Worm (Caenorhabditis elegans) whole organism, late embryonic: ENCODE data around the gene lgc-38.

Experiments
- ahr-1 ChIP-seq: sonication (generic microtip); optimal IDR thresholded peaks from 2 replicates; lab custom pipeline; 2016; ENCODE audit warnings: missing genetic modification characterization, missing compliant biosample characterization
- dmd-4 ChIP-seq: sonication (generic microtip); optimal IDR thresholded peaks from 2 replicates; lab custom pipeline; 2016; ENCODE audit warnings: borderline replicate concordance, missing genetic modification characterization, missing compliant biosample characterization
- gmeb-2 ChIP-seq: sonication (generic microtip); optimal IDR thresholded peaks from 2 replicates; lab custom pipeline; 2016; ENCODE audit warnings: missing genetic modification characterization, inconsistent platforms, missing compliant biosample characterization
- nfya-1 ChIP-seq: sonication (generic microtip); optimal IDR thresholded peaks from 2 replicates; lab custom pipeline; 2017; ENCODE audit warnings: missing genetic modification characterization, mild to moderate bottlenecking, missing compliant biosample characterization, antibody characterized with exemption, moderate library complexity
- pag-3 ChIP-seq: sonication (generic microtip); optimal IDR thresholded peaks from 2 replicates; lab custom pipeline; 2016; ENCODE audit warnings: missing compliant biosample characterization, missing genetic modification characterization, borderline replicate concordance
- pax-1 ChIP-seq: fragments of 150-350 bp; optimal IDR thresholded peaks from 2 replicates; lab custom pipeline; 2014; ENCODE audit warnings: missing biosample characterization, missing genetic modification characterization

lgc-38 gene

DNA sequence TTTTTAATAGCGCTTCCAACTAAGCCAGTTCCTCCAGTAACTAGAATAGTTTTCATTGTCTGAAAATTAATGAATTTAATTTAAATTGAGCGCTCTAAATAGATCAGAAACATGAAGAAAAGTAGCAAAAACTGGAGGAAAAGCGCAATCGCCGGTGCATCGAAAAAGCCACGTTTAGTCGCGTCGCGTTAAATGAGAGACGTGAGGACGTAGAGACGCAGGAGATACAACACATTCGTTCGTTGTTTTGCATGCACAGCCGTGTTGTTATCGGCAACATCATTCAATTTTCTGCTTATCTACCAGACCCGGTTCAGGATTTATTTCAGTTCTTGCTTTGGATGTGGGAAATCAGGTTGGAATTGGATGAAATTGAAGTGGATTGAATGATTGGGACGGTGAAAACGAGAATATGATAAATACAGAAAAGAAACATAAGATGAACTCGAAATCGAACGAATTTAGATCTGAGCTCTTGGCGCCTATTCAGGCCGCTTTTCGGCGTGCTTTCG, 58.5 kb downstream of the lgc-38 start, which contains the start of gene ger-1:
Gene ger-1, minus strand, starts transcription at position 93 of the 512 bp plus-strand sequence.
- TF ChIP-seq dmd-4 (no peak), pag-3 (tag; lab: Kevin White, UChicago) (no peak), gmeb-2 (tag; lab: Kevin White, UChicago) (no peak), pax-1 (no peak), ahr-1 (tag; lab: Kevin White, UChicago) (no peak)
- TF ChIP-seq, all 69 proteins: peak for 0

DNA sequence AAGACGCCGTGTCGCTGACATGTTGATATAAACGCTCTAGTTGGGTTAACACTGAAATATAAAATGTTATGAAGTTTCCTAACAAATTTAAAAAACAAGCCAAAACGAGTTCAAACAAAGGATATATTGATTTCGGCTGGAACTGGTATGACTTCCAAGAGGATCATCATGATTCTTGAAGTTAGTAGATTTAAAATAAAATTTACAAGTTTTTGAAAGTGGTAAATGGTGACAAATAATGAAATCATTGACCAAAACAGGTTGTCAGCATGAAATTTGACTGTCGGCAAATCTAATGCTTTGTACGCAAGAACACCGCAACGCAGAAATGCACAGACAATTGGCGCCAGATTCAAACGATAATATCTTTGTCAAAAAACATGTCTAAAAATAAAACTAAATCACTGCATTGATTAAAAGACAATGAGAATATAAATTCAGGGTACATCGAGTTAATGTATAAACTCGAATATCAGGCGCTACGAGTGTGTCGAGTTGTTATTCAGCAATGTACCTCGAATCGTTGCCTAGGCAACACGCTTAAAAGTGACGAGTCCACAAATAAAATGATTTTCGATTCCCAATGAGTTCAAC, 59.7 kb downstream of the lgc-38 start, which contains the start of the genes ubc-18 and R01H2.8:
Gene ubc-18, minus strand, starts transcription at position 51 of the 594 bp plus-strand sequence.
Gene R01H2.8, plus strand, starts transcription at position 544 of the 594 bp plus-strand sequence.
- TF ChIP-seq gmeb-2 (tag; lab: Kevin White, UChicago): no peak
- TF ChIP-seq nfya-1: peak; percentile 38
